Fruit fly (Drosophila melanogaster) Kc167 (cell line): Measurements from ENCODE around the gene Obp19b.

Experiments used
- Myc ChIP-seq: fragments of >200 bp; optimal IDR thresholded peaks from 2 replicates; lab custom pipeline; 2017; ENCODE audit warnings: missing external identifiers
- Sin3A ChIP-seq: fragments of >200 bp; optimal IDR thresholded peaks from 2 replicates; lab custom pipeline; 2018; ENCODE audit warnings: missing external identifiers
- h ChIP-seq: fragments of >200 bp; optimal IDR thresholded peaks from 3 replicates; lab custom pipeline; 2018; ENCODE audit warnings: missing external identifiers
- insv ChIP-seq: fragments of >200 bp; optimal IDR thresholded peaks from 3 replicates; lab custom pipeline; 2018; ENCODE audit warnings: missing external identifiers
- psq ChIP-seq: fragments of >200 bp; optimal IDR thresholded peaks from 2 replicates; lab custom pipeline; 2017; ENCODE audit warnings: missing external identifiers
- ttk ChIP-seq: sonication (Bioruptor generic); optimal IDR thresholded peaks from 2 replicates; lab custom pipeline; 2017; ENCODE audit warnings: missing external identifiers

Obp19b gene

dm6 chrX:20416433-20416832 lies at the start of gene Obp19b:
Gene Obp19b (plus strand): TSS chrX:20416733.
- TF ChIP-seq insv (lab: Kevin White, UChicago) (no peak), Myc (lab: Kevin White, UChicago) (no peak), ttk (lab: Kevin White, UChicago) (no peak), Sin3A (no peak), psq (no peak), h (no peak)

- TF ChIP-seq h (no peak), insv (lab: Kevin White, UChicago) (no peak), Sin3A (no peak), Myc (lab: Kevin White, UChicago) (no peak), psq (no peak), ttk (lab: Kevin White, UChicago) (no peak)
These were observed 40.1 kb upstream of the Obp19b start, which contains the start of gene CG12679 for dm6 chrX:20376422-20376821. Gene CG12679 (minus strand): TSS chrX:20376522.

- TF ChIP-seq Myc (lab: Kevin White, UChicago): no peak
- TF ChIP-seq h: no peak
- no peak for TF ChIP-seq psq
- TF ChIP-seq ttk (lab: Kevin White, UChicago): no peak
- no peak for TF ChIP-seq insv (lab: Kevin White, UChicago)
- no peak for TF ChIP-seq Sin3A
These were observed 30.7 kb upstream of the Obp19b start for dm6 chrX:20385865-20386264.

- TF ChIP-seq Myc (lab: Kevin White, UChicago): no peak
- TF ChIP-seq h: no peak
- TF ChIP-seq Sin3A: no peak
- no peak for TF ChIP-seq insv (lab: Kevin White, UChicago)
- no peak for TF ChIP-seq psq
- TF ChIP-seq ttk (lab: Kevin White, UChicago): no peak
These were observed 26.9 kb upstream of the Obp19b start for dm6 chrX:20389633-20390032.

- TF ChIP-seq Myc (lab: Kevin White, UChicago): no peak
- no peak for TF ChIP-seq h
- no peak for TF ChIP-seq psq
- TF ChIP-seq ttk (lab: Kevin White, UChicago): no peak
- no peak for TF ChIP-seq Sin3A
- no peak for TF ChIP-seq insv (lab: Kevin White, UChicago)
These were observed 25.8 kb upstream of the Obp19b start, which contains the start of gene jb for dm6 chrX:20390706-20391105. Gene jb (minus strand): TSS chrX:20390806.

- TF ChIP-seq Sin3A: no peak
- TF ChIP-seq psq: no peak
- TF ChIP-seq ttk (lab: Kevin White, UChicago): no peak
- TF ChIP-seq Myc (lab: Kevin White, UChicago): no peak
- no peak for TF ChIP-seq h
- TF ChIP-seq insv (lab: Kevin White, UChicago): no peak
These were observed 25.3 kb upstream of the Obp19b start for dm6 chrX:20391230-20391629.

- TF ChIP-seq Sin3A (no peak), h (no peak), psq (no peak), insv (lab: Kevin White, UChicago) (no peak), ttk (lab: Kevin White, UChicago) (no peak), Myc (lab: Kevin White, UChicago) (no peak)
These were observed 23.0 kb upstream of the Obp19b start, which contains the start of gene Syx16 for dm6 chrX:20393580-20393979. Gene Syx16 (minus strand): TSS chrX:20393751.

- TF ChIP-seq Sin3A: no peak
- TF ChIP-seq Myc (lab: Kevin White, UChicago): no peak
- TF ChIP-seq psq: no peak
- TF ChIP-seq insv (lab: Kevin White, UChicago): no peak
- no peak for TF ChIP-seq ttk (lab: Kevin White, UChicago)
- TF ChIP-seq h: no peak
These were observed 22.2 kb upstream of the Obp19b start, which contains the start of gene HERC2 for dm6 chrX:20394066-20394913. Gene HERC2 (plus strand): TSS chrX:20394395.

- no peak for TF ChIP-seq insv (lab: Kevin White, UChicago)
- no peak for TF ChIP-seq Myc (lab: Kevin White, UChicago)
- TF ChIP-seq Sin3A: no peak
- no peak for TF ChIP-seq ttk (lab: Kevin White, UChicago)
- no peak for TF ChIP-seq psq
- TF ChIP-seq h: no peak
These were observed 4.9 kb upstream of the Obp19b start for dm6 chrX:20411635-20412034.

- TF ChIP-seq Sin3A: no peak
- no peak for TF ChIP-seq h
These were observed 3.1 kb upstream of the Obp19b start, which contains the start of gene CG15459 for dm6 chrX:20413481-20413880. Gene CG15459 (minus strand): TSS chrX:20413581.

- TF ChIP-seq h: no peak
- TF ChIP-seq Sin3A: no peak
- TF ChIP-seq ttk (lab: Kevin White, UChicago): no peak
- no peak for TF ChIP-seq psq
- TF ChIP-seq Myc (lab: Kevin White, UChicago): no peak
- no peak for TF ChIP-seq insv (lab: Kevin White, UChicago)
These were observed 2.4 kb upstream of the Obp19b start, which contains the start of gene CG15458 for dm6 chrX:20414099-20414498. Gene CG15458 (minus strand): TSS chrX:20414199.

- TF ChIP-seq psq: no peak
- no peak for TF ChIP-seq Sin3A
- no peak for TF ChIP-seq insv (lab: Kevin White, UChicago)
- no peak for TF ChIP-seq ttk (lab: Kevin White, UChicago)
- no peak for TF ChIP-seq Myc (lab: Kevin White, UChicago)
- no peak for TF ChIP-seq h
These were observed 1.1 kb upstream of the Obp19b start, which contains the start of gene Obp19a for dm6 chrX:20415444-20415843. Gene Obp19a (plus strand): TSS chrX:20415744.

- TF ChIP-seq Myc (lab: Kevin White, UChicago) (no peak), ttk (lab: Kevin White, UChicago) (no peak), Sin3A (no peak), insv (lab: Kevin White, UChicago) (no peak), psq (no peak), h (no peak)
These were observed 2.3 kb downstream of the Obp19b start, which contains the start of gene Obp19c for dm6 chrX:20418864-20419263. Gene Obp19c (minus strand): TSS chrX:20418964.
